Worm (Caenorhabditis elegans): ENCODE measurements around the gene egas-2.

DNA sequence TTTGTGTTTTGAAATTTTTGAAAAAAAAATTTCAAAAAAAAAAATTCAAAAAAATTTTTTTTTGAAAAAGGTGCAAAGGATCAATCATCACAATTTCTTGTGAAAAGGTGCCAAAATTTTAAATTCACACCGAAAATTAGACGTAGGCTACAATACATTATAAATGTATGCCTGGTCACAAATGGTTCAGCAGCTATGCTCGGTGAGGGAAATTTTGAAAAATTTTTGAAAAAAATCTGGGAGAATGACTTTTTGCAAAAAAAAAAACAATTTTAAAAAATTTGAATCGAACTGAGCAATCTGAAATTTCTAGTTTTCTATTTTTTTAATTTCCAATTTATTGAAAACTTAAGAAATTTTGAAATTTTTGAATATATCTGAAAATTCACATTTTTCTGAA is 13.9 kb upstream of the egas-2 start, which contains the start of gene egas-3:
- TF ChIP-seq egl-27 (tag; optimal IDR thresholded peaks at IDR 0.05) = no peak
- TF ChIP-seq nhr-23 (tag; optimal IDR thresholded peaks at IDR 0.05) = no peak
- no peak for TF ChIP-seq ztf-4 (tag; optimal IDR thresholded peaks at IDR 0.05)
- TF ChIP-seq elt-1 (tag; optimal IDR thresholded peaks at IDR 0.05) = no peak
- TF ChIP-seq snpc-4 (tag; optimal IDR thresholded peaks at IDR 0.05) = no peak
- TF ChIP-seq ztf-11 (tag; optimal IDR thresholded peaks at IDR 0.05) = no peak
- TF ChIP-seq fos-1 (tag; optimal IDR thresholded peaks at IDR 0.05) = no peak
- TF ChIP-seq unc-39 (tag; optimal IDR thresholded peaks at IDR 0.05) = no peak
- TF ChIP-seq F13H6.1 (tag; optimal IDR thresholded peaks at IDR 0.05) = no peak
- TF ChIP-seq R02D3.7 (tag; optimal IDR thresholded peaks at IDR 0.05) = no peak
- TF ChIP-seq lsy-2 (tag; optimal IDR thresholded peaks at IDR 0.05) = no peak

Data from whole organism, L2 larva.